Fruit fly (Drosophila melanogaster): Measurements from ENCODE around the gene CG12229.
A peak's percentile ranks its signal among the peaks of the same experiment; 100 is the strongest.

Gene CG12229

DNA sequence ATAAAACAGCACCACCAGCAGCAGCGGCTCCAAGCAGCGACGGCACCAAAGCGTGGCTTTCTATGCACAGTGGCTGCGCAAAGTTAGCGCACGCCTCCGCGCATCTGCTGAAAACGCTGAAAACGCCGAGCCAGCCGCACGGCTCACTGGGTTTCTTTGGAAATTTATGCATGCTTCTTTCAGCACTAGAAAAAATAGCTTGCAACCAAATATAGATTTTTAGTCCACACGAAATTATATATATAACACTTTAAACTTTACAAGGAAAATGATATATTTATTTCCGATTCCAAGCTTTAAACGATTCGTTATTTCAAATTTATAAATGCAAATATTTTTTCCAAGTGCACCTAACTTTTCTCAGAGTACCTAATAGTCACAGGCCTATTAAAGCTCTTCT is 31.6 kb downstream of the CG12229 start (continued):
- no peak for TF ChIP-seq twi (tag; optimal IDR thresholded peaks at IDR 0.05)
- TF ChIP-seq da (GFP tag; optimal IDR thresholded peaks at IDR 0.05): no peak
- no peak for TF ChIP-seq CG17802 (tag; optimal IDR thresholded peaks at IDR 0.05)
- no peak for TF ChIP-seq CG15011 (GFP tag; optimal IDR thresholded peaks at IDR 0.05)
- no peak for TF ChIP-seq CG14667 (GFP tag; IDR thresholded peaks at IDR 0.05)
- TF ChIP-seq Jarid2 (GFP tag; optimal IDR thresholded peaks at IDR 0.05): no peak
- TF ChIP-seq sens-2 (GFP tag; IDR thresholded peaks at IDR 0.05): no peak
- TF ChIP-seq mirr (GFP tag; optimal IDR thresholded peaks at IDR 0.05): no peak
- TF ChIP-seq Mrtf (GFP tag; IDR thresholded peaks at IDR 0.05): no peak
- TF ChIP-seq Adf1 (GFP tag; IDR thresholded peaks at IDR 0.05): no peak
- peak; percentile 9 for TF ChIP-seq CG13123 (GFP tag; optimal IDR thresholded peaks at IDR 0.05)
- no peak for TF ChIP-seq pnt (GFP tag; optimal IDR thresholded peaks at IDR 0.05)
- TF ChIP-seq mld (GFP tag; IDR thresholded peaks at IDR 0.05; ENCODE audit: partially characterized antibody): no peak
- TF ChIP-seq CG17359 (tag; optimal IDR thresholded peaks at IDR 0.05): peak; percentile 36
- peak; percentile 30 for TF ChIP-seq CG12219 (GFP tag; optimal IDR thresholded peaks at IDR 0.05)
- no peak for TF ChIP-seq BEAF-32 (GFP tag; optimal IDR thresholded peaks at IDR 0.05)
- TF ChIP-seq sqz (GFP tag; optimal IDR thresholded peaks at IDR 0.05): no peak
- no peak for TF ChIP-seq ems (GFP tag; optimal IDR thresholded peaks at IDR 0.05)
- TF ChIP-seq Doc3 (GFP tag; IDR thresholded peaks at IDR 0.05; ENCODE audit: partially characterized antibody): no peak
- no peak for TF ChIP-seq CG8765 (GFP tag; IDR thresholded peaks at IDR 0.05)
- TF ChIP-seq CG18011 (GFP tag; optimal IDR thresholded peaks at IDR 0.05): no peak
- no peak for TF ChIP-seq Lim3 (GFP tag; IDR thresholded peaks at IDR 0.05)
- no peak for TF ChIP-seq Scr (GFP tag; IDR thresholded peaks at IDR 0.05; ENCODE audit: partially characterized antibody)
- TF ChIP-seq TFAM (GFP tag; optimal IDR thresholded peaks at IDR 0.05): no peak
- no peak for TF ChIP-seq CG10147 (GFP tag; optimal IDR thresholded peaks at IDR 0.05)
- TF ChIP-seq CG4730 (GFP tag; IDR thresholded peaks at IDR 0.05): no peak
- no peak for TF ChIP-seq Atf3 (GFP tag; optimal IDR thresholded peaks at IDR 0.05)
- no peak for TF ChIP-seq pum (GFP tag; optimal IDR thresholded peaks at IDR 0.05)
- no peak for TF ChIP-seq knrl (GFP tag; IDR thresholded peaks at IDR 0.05; ENCODE audit: partially characterized antibody)
- no peak for TF ChIP-seq vnd (GFP tag; IDR thresholded peaks at IDR 0.05; ENCODE audit: partially characterized antibody)
- TF ChIP-seq scrt (GFP tag; optimal IDR thresholded peaks at IDR 0.05): no peak
- TF ChIP-seq nom (GFP tag; optimal IDR thresholded peaks at IDR 0.05): no peak
- no peak for TF ChIP-seq z (GFP tag; IDR thresholded peaks at IDR 0.05)
- TF ChIP-seq bcd (GFP tag; optimal IDR thresholded peaks at IDR 0.05): peak; percentile 40
- no peak for TF ChIP-seq Kr (GFP tag; optimal IDR thresholded peaks at IDR 0.05)
- peak; percentile 5 for TF ChIP-seq ATbp (GFP tag; optimal IDR thresholded peaks at IDR 0.05)
- TF ChIP-seq CG9817 (tag; optimal IDR thresholded peaks at IDR 0.05): no peak
- TF ChIP-seq CG11560 (tag; IDR thresholded peaks at IDR 0.05): no peak
- peak; percentile 21; the same call in 1 of the 2 replicates for TF ChIP-seq sob (GFP tag; IDR thresholded peaks at IDR 0.05)
- no peak for TF ChIP-seq ken (GFP tag; IDR thresholded peaks at IDR 0.05)
- TF ChIP-seq ase (GFP tag; IDR thresholded peaks at IDR 0.05): no peak
- no peak for TF ChIP-seq dimm (GFP tag; IDR thresholded peaks at IDR 0.05)
- no peak for TF ChIP-seq sr (GFP tag; IDR thresholded peaks at IDR 0.05)
- no peak for TF ChIP-seq tgo (GFP tag; IDR thresholded peaks at IDR 0.05)
- no peak for TF ChIP-seq Eip74EF (GFP tag; optimal IDR thresholded peaks at IDR 0.05)
- peak; percentile 14 for TF ChIP-seq CG3407 (GFP tag; optimal IDR thresholded peaks at IDR 0.05)
- TF ChIP-seq CG8478 (optimal IDR thresholded peaks at IDR 0.05): no peak
- TF ChIP-seq Dip2 (GFP tag; IDR thresholded peaks at IDR 0.05): no peak
- no peak for TF ChIP-seq CG14965 (GFP tag; optimal IDR thresholded peaks at IDR 0.05; ENCODE audit: borderline replicate concordance)
- 0 out of 2 replicates have a peak, but pooled peaks have one; percentile 18 for TF ChIP-seq seq (GFP tag; IDR thresholded peaks at IDR 0.05)
- TF ChIP-seq E2f2 (GFP tag; IDR thresholded peaks at IDR 0.05): no peak
- TF ChIP-seq sim (GFP tag; IDR thresholded peaks at IDR 0.05): no peak
